Fruit fly (Drosophila melanogaster): ENCODE results near the gene CG7156.

- no peak for TF ChIP-seq CTCF (optimal IDR thresholded peaks at IDR 0.05)
- TF ChIP-seq CG8478 (optimal IDR thresholded peaks at IDR 0.05), result no peak
Observed at dm6 chr3R:18269744-18270348, 27.9 kb upstream of the CG7156 start.
